Worm (Caenorhabditis elegans) whole organism, L2 larva: Measurements from ENCODE around the gene iff-2.

ENCODE experiments used
- C34F6.9 ChIP-seq: fragments of 150-350 bp; optimal IDR thresholded peaks from 2 replicates; lab custom pipeline; 2014; ENCODE audit warnings: missing biosample characterization, missing genetic modification characterization
- nhr-6 ChIP-seq: fragments of 150-350 bp; optimal IDR thresholded peaks from 2 replicates; lab custom pipeline; 2014; ENCODE audit warnings: missing biosample characterization, missing genetic modification characterization

- TF ChIP-seq nhr-6 (tag; lab: Kevin White, UChicago) (no peak), C34F6.9 (no peak)
These were observed 38.0 kb upstream of the iff-2 start, which contains the start of gene F28C6.5 for ce11 chrII:8599214-8599613.
